Worm (Caenorhabditis elegans) whole organism, L1 larva: ENCODE results near the gene nduv-3.

Experiments used
- ceh-8 ChIP-seq: fragments of 200-800 bp; sonication (Bioruptor generic); optimal IDR thresholded peaks from 2 replicates; lab custom pipeline; 2018; ENCODE audit warnings: mild to moderate bottlenecking, missing genetic modification characterization, moderate library complexity, missing compliant biosample characterization
- jun-1 ChIP-seq: fragments of 150-350 bp; optimal IDR thresholded peaks from 2 replicates; lab custom pipeline; 2014; ENCODE audit warnings: missing biosample characterization, missing genetic modification reagents, missing genetic modification characterization

DNA sequence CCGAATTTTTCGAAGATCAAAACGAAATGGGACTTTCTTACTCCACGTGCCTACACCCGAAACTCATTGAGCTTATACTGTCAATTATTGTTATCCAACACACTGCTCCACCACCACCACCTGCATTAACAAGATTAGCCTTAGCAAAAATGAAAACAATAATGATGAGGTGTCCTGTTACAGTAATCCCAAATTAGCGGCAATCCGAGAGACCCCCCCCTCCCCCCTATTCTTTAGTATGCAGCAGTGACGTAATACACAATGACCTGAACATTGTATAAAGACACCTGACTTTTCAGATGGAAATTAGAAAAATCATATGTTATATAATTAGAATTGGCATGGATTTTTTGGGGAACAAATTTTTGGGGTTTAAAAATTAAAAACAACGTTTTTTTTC lies 6.1 kb upstream of the nduv-3 start:
- TF ChIP-seq ceh-8 (GFP tag; lab: Kevin White, UChicago) (no peak), jun-1 (tag; lab: Kevin White, UChicago) (no peak)
